Fruit fly (Drosophila melanogaster) whole organism, embryonic: Measurements from ENCODE around the gene Rbp6.
A peak's percentile ranks its signal among the peaks of the same experiment; 100 is the strongest.

Experiments
- Abd-B ChIP-seq: fragments of 200-800 bp; sonication (Bioruptor generic); optimal IDR thresholded peaks from 2 replicates; lab custom pipeline; 2018; ENCODE audit warnings: missing biosample characterization, mild to moderate bottlenecking, missing genetic modification characterization, moderate library complexity
- Atf6 ChIP-seq: fragments of 200-800 bp; sonication (Bioruptor generic); IDR thresholded peaks from 2 replicates; pipeline ENCODE4 v1.3.6; 2022; ENCODE audit warnings: missing biosample characterization, missing genetic modification characterization
- Blimp-1 ChIP-seq: fragments of 200-800 bp; sonication (Bioruptor generic); optimal IDR thresholded peaks from 3 replicates; lab custom pipeline; 2018; ENCODE audit warnings: missing biosample characterization, missing genetic modification characterization, mild to moderate bottlenecking, moderate library complexity, missing genetic modification reagents
- CG10267 ChIP-seq: fragments of 200-800 bp; sonication (Bioruptor generic); optimal IDR thresholded peaks from 2 replicates; lab custom pipeline; 2018; ENCODE audit warnings: missing biosample characterization, mild to moderate bottlenecking, missing genetic modification characterization, moderate library complexity
- CG10654 ChIP-seq: fragments of 200-800 bp; sonication (Bioruptor generic); optimal IDR thresholded peaks from 2 replicates; lab custom pipeline; 2016; ENCODE audit warnings: missing biosample characterization, missing genetic modification characterization
- CG10979 ChIP-seq: fragments of 200-800 bp; sonication (Bioruptor generic); optimal IDR thresholded peaks from 2 replicates; lab custom pipeline; 2018; ENCODE audit warnings: missing biosample characterization, mild to moderate bottlenecking, missing genetic modification characterization, moderate library complexity
- CG12104 ChIP-seq: fragments of 200-800 bp; sonication (Bioruptor generic); optimal IDR thresholded peaks from 3 replicates; lab custom pipeline; 2016; ENCODE audit warnings: missing biosample characterization, missing genetic modification characterization
- CG1233 ChIP-seq: fragments of 200-800 bp; sonication (Bioruptor generic); optimal IDR thresholded peaks from 4 replicates; lab custom pipeline; 2018; ENCODE audit warnings: missing biosample characterization, mild to moderate bottlenecking, missing genetic modification characterization
- CG12391 ChIP-seq: fragments of 200-800 bp; sonication (Bioruptor generic); optimal IDR thresholded peaks from 3 replicates; lab custom pipeline; 2018; ENCODE audit warnings: missing biosample characterization, mild to moderate bottlenecking, missing genetic modification characterization, moderate library complexity
- CG13424 ChIP-seq: fragments of 200-800 bp; sonication (Bioruptor generic); optimal IDR thresholded peaks from 2 replicates; lab custom pipeline; 2019; ENCODE audit warnings: missing biosample characterization, mild to moderate bottlenecking, missing genetic modification characterization, moderate library complexity
- CG16815 ChIP-seq: fragments of 200-800 bp; sonication (Bioruptor generic); optimal IDR thresholded peaks from 3 replicates; lab custom pipeline; 2017; ENCODE audit warnings: missing biosample characterization, mild to moderate bottlenecking, missing genetic modification characterization
- CG17361 ChIP-seq: fragments of 200-800 bp; sonication (Bioruptor generic); IDR thresholded peaks from 3 replicates; pipeline ENCODE4 v1.3.6; 2022; ENCODE audit warnings: missing biosample characterization, missing genetic modification characterization
- CG2678 ChIP-seq: fragments of 200-800 bp; sonication (Bioruptor generic); optimal IDR thresholded peaks from 3 replicates; lab custom pipeline; 2019; ENCODE audit warnings: missing biosample characterization, mild to moderate bottlenecking, missing genetic modification characterization, moderate library complexity
- CG31441 ChIP-seq: fragments of 200-800 bp; sonication (Bioruptor generic); IDR thresholded peaks from 2 replicates; pipeline ENCODE4 v1.3.6; 2022; ENCODE audit warnings: missing biosample characterization, missing genetic modification characterization
- CG3838 ChIP-seq: fragments of 200-800 bp; sonication (Bioruptor generic); optimal IDR thresholded peaks from 3 replicates; lab custom pipeline; 2016; ENCODE audit warnings: missing biosample characterization, missing genetic modification characterization
- CG3847 ChIP-seq: fragments of 200-800 bp; sonication (Bioruptor generic); IDR thresholded peaks from 2 replicates; pipeline ENCODE4 v1.3.6; 2022; ENCODE audit warnings: missing biosample characterization, missing genetic modification characterization
- CG6689 ChIP-seq: fragments of 200-800 bp; sonication (Bioruptor generic); IDR thresholded peaks from 2 replicates; pipeline ENCODE4 v1.3.6; 2022; ENCODE audit warnings: missing biosample characterization, missing genetic modification characterization
- CG7556 ChIP-seq: fragments of 200-800 bp; sonication (Bioruptor generic); optimal IDR thresholded peaks from 2 replicates; lab custom pipeline; 2017; ENCODE audit warnings: missing biosample characterization, mild to moderate bottlenecking, missing genetic modification characterization
- CG8388 ChIP-seq: fragments of 200-800 bp; sonication (Bioruptor generic); optimal IDR thresholded peaks from 2 replicates; lab custom pipeline; 2019; ENCODE audit warnings: missing biosample characterization, mild to moderate bottlenecking, missing genetic modification characterization, moderate library complexity
- CG8478 ChIP-seq: fragments of >200 bp; optimal IDR thresholded peaks from 2 replicates; lab custom pipeline; 2018
- CG9727 ChIP-seq: fragments of 200-800 bp; sonication (Bioruptor generic); optimal IDR thresholded peaks from 3 replicates; lab custom pipeline; 2017; ENCODE audit warnings: missing biosample characterization, mild to moderate bottlenecking, missing genetic modification characterization
- Doc3 ChIP-seq: fragments of 200-800 bp; sonication (Bioruptor generic); IDR thresholded peaks from 3 replicates; pipeline ENCODE4 v1.3.6; 2022; ENCODE audit warnings: missing biosample characterization, missing genetic modification characterization; ENCODE audit not compliant: partially characterized antibody
- Ets65A ChIP-seq: fragments of 200-800 bp; sonication (Bioruptor generic); peaks from one replicate; lab custom pipeline; 2016; ENCODE audit warnings: missing biosample characterization, missing genetic modification characterization
- Gug ChIP-seq: fragments of 200-800 bp; sonication (Bioruptor generic); IDR thresholded peaks from 4 replicates; pipeline ENCODE4 v1.3.6; 2022; ENCODE audit warnings: missing biosample characterization, missing genetic modification characterization
- HLH3B ChIP-seq: fragments of 200-800 bp; sonication (Bioruptor generic); IDR thresholded peaks from 2 replicates; pipeline ENCODE4 v1.3.6; 2022; ENCODE audit warnings: missing biosample characterization, missing genetic modification characterization
- Hand ChIP-seq: fragments of 200-800 bp; sonication (Bioruptor generic); optimal IDR thresholded peaks from 2 replicates; lab custom pipeline; 2017; ENCODE audit warnings: mild to moderate bottlenecking, missing biosample characterization, missing genetic modification reagents, missing genetic modification characterization
- Hmx ChIP-seq: fragments of 200-800 bp; sonication (Bioruptor generic); optimal IDR thresholded peaks from 2 replicates; lab custom pipeline; 2016; ENCODE audit warnings: missing biosample characterization, missing genetic modification characterization
- Max ChIP-seq: fragments of 200-800 bp; sonication (Bioruptor generic); optimal IDR thresholded peaks from 2 replicates; lab custom pipeline; 2016; ENCODE audit warnings: missing biosample characterization, mild to moderate bottlenecking, missing genetic modification characterization
- NFAT ChIP-seq: fragments of 200-800 bp; sonication (Bioruptor generic); IDR thresholded peaks from 2 replicates; pipeline ENCODE4 v1.3.6; 2022; ENCODE audit warnings: missing biosample characterization, missing genetic modification characterization
- Oli ChIP-seq: fragments of 200-800 bp; sonication (Bioruptor generic); optimal IDR thresholded peaks from 2 replicates; lab custom pipeline; 2018; ENCODE audit warnings: missing biosample characterization, mild to moderate bottlenecking, missing genetic modification characterization, moderate library complexity
- Ptx1 ChIP-seq: fragments of 200-800 bp; sonication (Bioruptor generic); IDR thresholded peaks from 2 replicates; pipeline ENCODE4 v1.3.6; 2022; ENCODE audit warnings: missing biosample characterization, missing genetic modification characterization
- Rx ChIP-seq: fragments of 200-800 bp; sonication (Bioruptor generic); IDR thresholded peaks from 2 replicates; pipeline ENCODE4 v1.3.6; 2022; ENCODE audit warnings: missing biosample characterization, missing genetic modification characterization
- Xrp1 ChIP-seq: fragments of 200-800 bp; sonication (Bioruptor generic); IDR thresholded peaks from 2 replicates; pipeline ENCODE4 v1.3.6; 2022; ENCODE audit warnings: missing biosample characterization, missing genetic modification characterization
- amos ChIP-seq: fragments of 200-800 bp; sonication (Bioruptor generic); IDR thresholded peaks from 2 replicates; pipeline ENCODE4 v1.3.6; 2022; ENCODE audit warnings: missing biosample characterization, missing genetic modification characterization; ENCODE audit not compliant: partially characterized antibody
- bsh ChIP-seq, 2 experiments: fragments of 200-800 bp; sonication (Bioruptor generic); optimal IDR thresholded peaks; 2 replicates each; lab custom pipeline; 2017 to 2018; ENCODE audit warnings: mild to moderate bottlenecking in 2 of 2, missing biosample characterization in 2 of 2, missing genetic modification characterization in 2 of 2, moderate library complexity in 1 of 2
- btn ChIP-seq: fragments of 200-800 bp; sonication (Bioruptor generic); optimal IDR thresholded peaks from 2 replicates; lab custom pipeline; 2016; ENCODE audit warnings: missing biosample characterization, missing genetic modification characterization
- dmrt99B ChIP-seq: fragments of 200-800 bp; sonication (Bioruptor generic); optimal IDR thresholded peaks from 2 replicates; lab custom pipeline; 2018; ENCODE audit warnings: missing biosample characterization, mild to moderate bottlenecking, missing genetic modification characterization, moderate library complexity
- grau ChIP-seq: fragments of 200-800 bp; optimal IDR thresholded peaks from 3 replicates; lab custom pipeline; 2019; ENCODE audit warnings: missing biosample characterization, mild to moderate bottlenecking, missing genetic modification characterization, moderate library complexity
- jing ChIP-seq: fragments of 200-800 bp; sonication (Bioruptor generic); optimal IDR thresholded peaks from 2 replicates; lab custom pipeline; 2018; ENCODE audit warnings: missing biosample characterization, mild to moderate bottlenecking, missing genetic modification characterization
- nmo ChIP-seq: fragments of 200-800 bp; sonication (Bioruptor generic); optimal IDR thresholded peaks from 2 replicates; lab custom pipeline; 2018; ENCODE audit warnings: missing biosample characterization, mild to moderate bottlenecking, missing genetic modification characterization, moderate library complexity
- odd ChIP-seq: fragments of 200-800 bp; sonication (Bioruptor generic); optimal IDR thresholded peaks from 2 replicates; lab custom pipeline; 2017; ENCODE audit warnings: missing biosample characterization, mild to moderate bottlenecking, missing genetic modification characterization
- rib ChIP-seq: fragments of 200-800 bp; sonication (Bioruptor generic); IDR thresholded peaks from 2 replicates; pipeline ENCODE4 v1.3.6; 2022; ENCODE audit warnings: missing biosample characterization, missing genetic modification characterization
- row ChIP-seq: fragments of 200-800 bp; sonication (Bioruptor generic); IDR thresholded peaks from 3 replicates; pipeline ENCODE4 v1.3.6; 2022; ENCODE audit warnings: missing biosample characterization, missing genetic modification characterization
- scrt ChIP-seq: fragments of 200-800 bp; sonication (Bioruptor generic); optimal IDR thresholded peaks from 2 replicates; lab custom pipeline; 2018; ENCODE audit warnings: missing biosample characterization, mild to moderate bottlenecking, missing genetic modification characterization, moderate library complexity
- sens ChIP-seq: fragments of 200-800 bp; sonication (Bioruptor generic); peaks from one replicate; lab custom pipeline; 2016; ENCODE audit warnings: missing biosample characterization, missing genetic modification characterization
- sr ChIP-seq: fragments of 200-800 bp; sonication (Bioruptor generic); IDR thresholded peaks from 3 replicates; pipeline ENCODE4 v1.3.6; 2022; ENCODE audit warnings: missing biosample characterization, missing genetic modification characterization
- stc ChIP-seq: fragments of 200-800 bp; sonication (Bioruptor generic); IDR thresholded peaks from 2 replicates; pipeline ENCODE4 v1.3.6; 2022; ENCODE audit warnings: missing biosample characterization, missing genetic modification characterization
- vnd ChIP-seq: fragments of 200-800 bp; sonication (Bioruptor generic); IDR thresholded peaks from 3 replicates; pipeline ENCODE4 v1.3.6; 2022; ENCODE audit warnings: missing biosample characterization, missing genetic modification characterization; ENCODE audit not compliant: partially characterized antibody
- vvl ChIP-seq: fragments of 200-800 bp; sonication (Bioruptor generic); IDR thresholded peaks from 2 replicates; pipeline ENCODE4 v1.3.6; 2022; ENCODE audit warnings: missing biosample characterization, missing genetic modification characterization
- zen ChIP-seq: fragments of 200-800 bp; sonication (Bioruptor generic); optimal IDR thresholded peaks from 3 replicates; lab custom pipeline; 2018; ENCODE audit warnings: missing biosample characterization, mild to moderate bottlenecking, missing genetic modification characterization, moderate library complexity
- zf30C ChIP-seq: fragments of 200-800 bp; sonication (Bioruptor generic); optimal IDR thresholded peaks from 3 replicates; lab custom pipeline; 2018; ENCODE audit warnings: missing biosample characterization, mild to moderate bottlenecking, missing genetic modification characterization

Gene Rbp6

dm6 chr3L:17216263-17216662, 21.7 kb downstream of the Rbp6 start (continued):
- no peak for TF ChIP-seq stc (GFP tag; lab: Robert Waterston, UW)
- TF ChIP-seq amos (GFP tag; lab: Robert Waterston, UW): no peak
- TF ChIP-seq CG10267 (tag; lab: Kevin White, UChicago): no peak
- TF ChIP-seq sr (GFP tag; lab: Robert Waterston, UW): no peak
- no peak for TF ChIP-seq odd (GFP tag; lab: Kevin White, UChicago)
- no peak for TF ChIP-seq scrt (GFP tag; lab: Kevin White, UChicago)
- no peak for TF ChIP-seq zf30C (GFP tag; lab: Kevin White, UChicago)
- TF ChIP-seq nmo (GFP tag; lab: Kevin White, UChicago): peak; percentile 27
- TF ChIP-seq Oli (tag; lab: Kevin White, UChicago): peak; percentile 13
- no peak for TF ChIP-seq CG9727 (GFP tag; lab: Kevin White, UChicago)
- TF ChIP-seq Ets65A: no peak
- no peak for TF ChIP-seq Hmx (GFP tag; lab: Kevin White, UChicago)
- TF ChIP-seq CG16815 (GFP tag; lab: Kevin White, UChicago): no peak
- TF ChIP-seq bsh (GFP tag; optimal IDR thresholded peaks at IDR 0.05; lab: Kevin White, UChicago): peak in 1 of 2 experiments; percentile 59
- 0 out of 2 replicates have a peak, but pooled peaks have one; percentile 12 for TF ChIP-seq HLH3B (GFP tag; lab: Robert Waterston, UW)
- no peak for TF ChIP-seq jing
- TF ChIP-seq CG31441: 0 out of 2 replicates have a peak, but pooled peaks have one; percentile 28
- TF ChIP-seq btn: no peak
- TF ChIP-seq Rx: no peak
- TF ChIP-seq Xrp1 (GFP tag; lab: Robert Waterston, UW): peak; percentile 47; the same call in 1 of the 2 replicates
- TF ChIP-seq Gug (GFP tag; lab: Robert Waterston, UW): no peak
- TF ChIP-seq CG3847: no peak
- TF ChIP-seq row: peak; percentile 37; the same call in 2 of the 3 replicates
- no peak for TF ChIP-seq NFAT (GFP tag; lab: Robert Waterston, UW)
- TF ChIP-seq vnd: no peak
- TF ChIP-seq dmrt99B (tag; lab: Kevin White, UChicago): peak; percentile 42
- TF ChIP-seq CG10979: peak; percentile 43
- peak; percentile 4 for TF ChIP-seq CG12391 (tag; lab: Kevin White, UChicago)
- peak; percentile 46 for TF ChIP-seq CG2678
- no peak for TF ChIP-seq CG10654 (GFP tag; lab: Kevin White, UChicago)
- no peak for TF ChIP-seq CG8478 (lab: Kevin White, UChicago)
- no peak for TF ChIP-seq Abd-B
- TF ChIP-seq sens (GFP tag; lab: Kevin White, UChicago): peak; percentile 54
- TF ChIP-seq Ptx1 (GFP tag; lab: Robert Waterston, UW): 0 out of 2 replicates have a peak, but pooled peaks have one; percentile 5
- peak; percentile 30 for TF ChIP-seq grau (tag; lab: Kevin White, UChicago)
- no peak for TF ChIP-seq CG17361 (GFP tag; lab: Robert Waterston, UW)
- no peak for TF ChIP-seq Doc3
- no peak for TF ChIP-seq Atf6 (GFP tag; lab: Robert Waterston, UW)
- 0 out of 2 replicates have a peak, but pooled peaks have one; percentile 34 for TF ChIP-seq CG6689 (GFP tag; lab: Robert Waterston, UW)
- no peak for TF ChIP-seq CG1233 (GFP tag; lab: Kevin White, UChicago)
- peak; percentile 8 for TF ChIP-seq zen
- no peak for TF ChIP-seq vvl (GFP tag; lab: Robert Waterston, UW)
- no peak for TF ChIP-seq rib
- peak; percentile 13 for TF ChIP-seq CG13424 (tag; lab: Kevin White, UChicago)
- no peak for TF ChIP-seq CG12104
- TF ChIP-seq Hand: no peak
- no peak for TF ChIP-seq CG3838 (GFP tag; lab: Kevin White, UChicago)
- TF ChIP-seq Blimp-1 (GFP tag; lab: Kevin White, UChicago): peak; percentile 37
- no peak for TF ChIP-seq Max (GFP tag; lab: Kevin White, UChicago)
- TF ChIP-seq CG8388 (GFP tag; lab: Kevin White, UChicago): peak; percentile 17
- TF ChIP-seq CG7556 (GFP tag; lab: Kevin White, UChicago): peak; percentile 14
